Fruit fly (Drosophila melanogaster) whole organism, wandering third instar larva: ENCODE data around the gene CG18259.
A peak's percentile ranks its signal among the peaks of the same experiment; 100 is the strongest.

ENCODE experiments used
- Abd-B ChIP-seq: fragments of >200 bp; optimal IDR thresholded peaks from 2 replicates; lab custom pipeline; 2017; ENCODE audit warnings: missing biosample characterization, missing genetic modification characterization
- CG9705 ChIP-seq: fragments of 200-800 bp; sonication (Bioruptor generic); optimal IDR thresholded peaks from 2 replicates; lab custom pipeline; 2018; ENCODE audit warnings: missing biosample characterization, mild to moderate bottlenecking, missing genetic modification characterization
- Dfd ChIP-seq: fragments of >200 bp; optimal IDR thresholded peaks from 2 replicates; lab custom pipeline; 2017; ENCODE audit warnings: missing biosample characterization, missing genetic modification characterization
- Dif ChIP-seq: fragments of 200-275, 200-300 bp; sonication (Bioruptor generic); optimal IDR thresholded peaks from 2 replicates; lab custom pipeline; 2018; ENCODE audit warnings: missing biosample characterization, missing genetic modification characterization; ENCODE audit not compliant: partially characterized antibody
- GATAd ChIP-seq: sonication (Bioruptor generic); optimal IDR thresholded peaks from 2 replicates; lab custom pipeline; 2016; ENCODE audit warnings: missing biosample characterization, missing genetic modification characterization
- HLH106 ChIP-seq: fragments of 200-800 bp; optimal IDR thresholded peaks from 3 replicates; lab custom pipeline; 2019; ENCODE audit warnings: missing biosample characterization, mild to moderate bottlenecking, missing genetic modification characterization, moderate library complexity
- Hnf4 ChIP-seq: fragments of 200-800 bp; sonication (Bioruptor generic); optimal IDR thresholded peaks from 2 replicates; lab custom pipeline; 2016; ENCODE audit warnings: missing biosample characterization, mild to moderate bottlenecking, missing genetic modification characterization
- Hr78 ChIP-seq: fragments of >200 bp; optimal IDR thresholded peaks from 2 replicates; lab custom pipeline; 2017; ENCODE audit warnings: missing biosample characterization, missing genetic modification characterization
- Hr83 ChIP-seq: fragments of 200-300 bp; sonication (Bioruptor generic); optimal IDR thresholded peaks from 2 replicates; lab custom pipeline; 2016; ENCODE audit warnings: missing biosample characterization, mild to moderate bottlenecking, missing genetic modification characterization, moderate library complexity; ENCODE audit not compliant: poor library complexity, severe bottlenecking
- Jra ChIP-seq: sonication (Bioruptor generic); optimal IDR thresholded peaks from 2 replicates; lab custom pipeline; 2016; ENCODE audit warnings: missing biosample characterization, missing genetic modification characterization
- Mio ChIP-seq: sonication (Bioruptor generic); optimal IDR thresholded peaks from 2 replicates; lab custom pipeline; 2016; ENCODE audit warnings: missing biosample characterization, missing genetic modification characterization
- Myc ChIP-seq: fragments of >200 bp; optimal IDR thresholded peaks from 2 replicates; lab custom pipeline; 2017
- N ChIP-seq: fragments of >200 bp; optimal IDR thresholded peaks from 2 replicates; lab custom pipeline; 2018; ENCODE audit warnings: missing biosample characterization, missing external identifiers, missing genetic modification characterization
- OdsH ChIP-seq: fragments of 200-800 bp; sonication (Bioruptor generic); optimal IDR thresholded peaks from 2 replicates; lab custom pipeline; 2016; ENCODE audit warnings: missing biosample characterization, mild to moderate bottlenecking, missing genetic modification characterization
- Rel ChIP-seq, 2 experiments: fragments of 200-800 bp; sonication (Bioruptor generic) in 1 of 2; optimal IDR thresholded peaks; 2 replicates in 1 of 2; 3 replicates in 1 of 2; lab custom pipeline; 2016 to 2019; ENCODE audit warnings: mild to moderate bottlenecking in 2 of 2, missing biosample characterization in 2 of 2, missing genetic modification characterization in 2 of 2, moderate library complexity in 1 of 2
- Sp1 ChIP-seq: fragments of 200-800 bp; sonication (Bioruptor generic); optimal IDR thresholded peaks from 3 replicates; lab custom pipeline; 2019; ENCODE audit warnings: missing biosample characterization, mild to moderate bottlenecking, missing genetic modification characterization, moderate library complexity
- Vsx2 ChIP-seq: fragments of 200-300, 225-300 bp; sonication (Bioruptor generic); optimal IDR thresholded peaks from 2 replicates; lab custom pipeline; 2018; ENCODE audit warnings: missing biosample characterization, missing genetic modification characterization; ENCODE audit not compliant: partially characterized antibody
- br ChIP-seq: fragments of 200-800 bp; sonication (Bioruptor generic); optimal IDR thresholded peaks from 2 replicates; lab custom pipeline; 2016; ENCODE audit warnings: missing biosample characterization, missing genetic modification characterization
- brk ChIP-seq: fragments of 200-800 bp; sonication (Bioruptor generic); optimal IDR thresholded peaks from 2 replicates; lab custom pipeline; 2016; ENCODE audit warnings: missing biosample characterization, mild to moderate bottlenecking, missing genetic modification characterization
- dl ChIP-seq, 2 experiments: fragments of 175-275, 200-275 bp in 1 of 2; fragments of 200-275 bp in 1 of 2; sonication (Bioruptor generic); optimal IDR thresholded peaks; lab custom pipeline; 2018; ENCODE audit warnings: mild to moderate bottlenecking in 2 of 2, missing biosample characterization in 2 of 2, missing genetic modification characterization in 2 of 2, moderate library complexity in 2 of 2; ENCODE audit not compliant: partially characterized antibody in 2 of 2, insufficient read depth in 1 of 2
- dmrt93B ChIP-seq: fragments of 200-800 bp; sonication (Bioruptor generic); optimal IDR thresholded peaks from 2 replicates; lab custom pipeline; 2018; ENCODE audit warnings: missing biosample characterization, mild to moderate bottlenecking, missing genetic modification characterization
- dsf ChIP-seq: sonication (Bioruptor generic); optimal IDR thresholded peaks from 2 replicates; lab custom pipeline; 2016; ENCODE audit warnings: missing biosample characterization, missing genetic modification characterization, borderline replicate concordance
- ey ChIP-seq: fragments of 200-800 bp; sonication (Bioruptor generic); optimal IDR thresholded peaks from 2 replicates; lab custom pipeline; 2016; ENCODE audit warnings: missing biosample characterization, missing genetic modification characterization
- foxo ChIP-seq, 2 experiments: fragments of 200-800 bp; sonication (Bioruptor generic); optimal IDR thresholded peaks; 2 replicates in 1 of 2; 3 replicates in 1 of 2; lab custom pipeline; 2016 to 2017; ENCODE audit warnings: missing biosample characterization in 2 of 2, missing genetic modification characterization in 2 of 2
- fru ChIP-seq: fragments of 200-800 bp; sonication (Bioruptor generic); optimal IDR thresholded peaks from 3 replicates; lab custom pipeline; 2016; ENCODE audit warnings: missing biosample characterization, mild to moderate bottlenecking, missing genetic modification characterization
- h ChIP-seq: fragments of 200-800 bp; sonication (Bioruptor generic); optimal IDR thresholded peaks from 3 replicates; lab custom pipeline; 2016; ENCODE audit warnings: missing biosample characterization, mild to moderate bottlenecking, missing genetic modification characterization
- jim ChIP-seq: fragments of 175-275, 200-325 bp; sonication (Bioruptor generic); optimal IDR thresholded peaks from 2 replicates; lab custom pipeline; 2016; ENCODE audit warnings: missing biosample characterization, mild to moderate bottlenecking, missing genetic modification characterization
- lola ChIP-seq: fragments of >200 bp; optimal IDR thresholded peaks from 2 replicates; lab custom pipeline; 2017; ENCODE audit warnings: missing biosample characterization, missing genetic modification characterization
- pan ChIP-seq: fragments of >200 bp; optimal IDR thresholded peaks from 2 replicates; lab custom pipeline; 2017
- psq ChIP-seq: fragments of 200-800 bp; sonication (Bioruptor generic); optimal IDR thresholded peaks from 3 replicates; lab custom pipeline; 2017; ENCODE audit warnings: missing biosample characterization, mild to moderate bottlenecking, missing genetic modification characterization, moderate library complexity
- rgr ChIP-seq: fragments of 200-800 bp; sonication (Bioruptor generic); optimal IDR thresholded peaks from 3 replicates; lab custom pipeline; 2016; ENCODE audit warnings: missing biosample characterization, mild to moderate bottlenecking, missing genetic modification characterization
- sage ChIP-seq: fragments of 200-800 bp; sonication (Bioruptor generic); optimal IDR thresholded peaks from 2 replicates; lab custom pipeline; 2016; ENCODE audit warnings: missing biosample characterization, mild to moderate bottlenecking, missing genetic modification characterization
- sv ChIP-seq: fragments of 200-800 bp; sonication (Bioruptor generic); optimal IDR thresholded peaks from 3 replicates; lab custom pipeline; 2016; ENCODE audit warnings: missing biosample characterization, missing genetic modification characterization
- usp ChIP-seq: fragments of >200 bp; optimal IDR thresholded peaks from 2 replicates; lab custom pipeline; 2017; ENCODE audit warnings: missing biosample characterization, missing genetic modification characterization
- woc ChIP-seq: sonication (Bioruptor generic); optimal IDR thresholded peaks from 2 replicates; lab custom pipeline; 2016; ENCODE audit warnings: missing biosample characterization, mild to moderate bottlenecking, missing genetic modification characterization

The CG18259 gene

DNA sequence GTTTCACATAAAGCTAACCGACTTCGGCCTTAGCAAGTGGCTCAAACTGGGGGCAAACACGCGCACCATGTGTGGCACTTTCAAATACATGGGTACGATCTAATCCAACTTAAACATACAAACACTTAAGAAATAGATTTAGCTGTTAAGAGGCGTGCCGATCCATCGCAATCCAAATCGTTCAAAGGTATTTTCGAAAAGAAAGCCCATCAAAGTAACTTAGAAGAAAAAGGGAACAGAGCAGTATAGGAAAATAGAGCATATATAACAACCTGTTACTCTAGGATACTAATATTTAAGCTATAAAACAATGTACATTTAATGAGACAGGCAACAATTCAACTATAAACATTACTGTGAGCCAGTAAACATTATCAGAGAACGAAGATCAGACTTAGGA, 8.1 kb upstream of the CG18259 start, which contains the start of gene Atg101:
Atg101 (plus strand) TSS at position 301 of the 400 bp plus-strand sequence.
- TF ChIP-seq sage (GFP tag; lab: Kevin White, UChicago) = no peak
- TF ChIP-seq fru (GFP tag; lab: Kevin White, UChicago) = no peak

DNA sequence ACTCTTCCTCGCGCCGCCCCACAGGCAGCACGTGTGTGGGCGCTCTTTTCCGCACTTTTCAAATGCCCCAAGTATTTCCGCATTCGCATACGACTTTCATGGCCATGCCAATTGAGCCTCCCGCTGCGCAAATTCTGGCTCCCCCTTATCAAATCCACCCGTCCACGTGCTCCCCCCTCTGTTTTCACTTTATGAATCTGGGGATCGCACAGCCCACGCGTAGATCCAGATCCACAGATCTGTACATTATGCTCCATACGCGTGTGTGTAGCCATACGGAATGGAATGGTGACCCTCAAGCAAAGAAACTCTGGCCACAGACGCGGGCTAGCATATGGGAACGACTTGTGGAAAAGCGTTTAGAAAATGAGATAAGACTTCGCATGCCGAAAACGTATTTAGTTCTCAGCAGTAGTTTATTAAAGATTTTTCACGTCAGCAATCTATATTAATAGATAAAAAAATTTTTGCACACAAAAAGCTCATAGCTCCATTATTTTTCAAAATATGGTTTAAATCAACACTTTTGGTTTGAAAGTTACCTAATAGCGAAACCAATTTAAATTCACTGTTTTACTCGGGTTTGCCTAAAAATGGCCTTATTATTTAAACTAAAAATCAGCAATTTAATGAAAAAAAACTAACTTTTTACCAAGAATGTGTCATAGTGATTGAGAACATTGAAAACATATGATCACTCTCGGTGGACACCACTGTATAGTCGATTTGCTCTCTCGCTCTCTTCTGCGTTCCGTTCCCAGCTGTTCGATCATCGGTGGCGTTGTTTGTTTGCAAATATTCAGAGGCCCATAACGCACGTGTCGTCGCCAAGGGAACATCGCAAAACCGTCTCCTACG, 6.3 kb upstream of the CG18259 start:
- TF ChIP-seq fru (GFP tag; lab: Kevin White, UChicago) (peak; percentile 68), woc (GFP tag; lab: Kevin White, UChicago) (peak; percentile 59), Mio (GFP tag; lab: Kevin White, UChicago) (no peak), Dif (GFP tag; lab: Kevin White, UChicago) (no peak), N (GFP tag; lab: Kevin White, UChicago) (no peak), dl (GFP tag; optimal IDR thresholded peaks at IDR 0.05; lab: Kevin White, UChicago; ENCODE audit: insufficient read depth in 1 of 2, partially characterized antibody in 2 of 2) (no peak), CG9705 (GFP tag; lab: Kevin White, UChicago) (no peak), Hr78 (GFP tag; lab: Kevin White, UChicago) (no peak), lola (GFP tag; lab: Kevin White, UChicago) (no peak), br (GFP tag; lab: Kevin White, UChicago) (peak; percentile 59), Rel (GFP tag; optimal IDR thresholded peaks at IDR 0.05; lab: Kevin White, UChicago) (no peak), Rel (tag; optimal IDR thresholded peaks at IDR 0.05; lab: Kevin White, UChicago) (peak; percentile 13), brk (GFP tag; lab: Kevin White, UChicago) (no peak), GATAd (GFP tag; lab: Kevin White, UChicago) (no peak), foxo (GFP tag; optimal IDR thresholded peaks at IDR 0.05; lab: Kevin White, UChicago) (peak in 1 of 2 experiments; percentile 29), Abd-B (GFP tag; lab: Kevin White, UChicago) (no peak), Myc (lab: Kevin White, UChicago) (no peak), rgr (peak; percentile 50), sv (peak; percentile 52), Sp1 (GFP tag; lab: Kevin White, UChicago) (peak; percentile 43), dsf (no peak), sage (GFP tag; lab: Kevin White, UChicago) (no peak), dmrt93B (GFP tag; lab: Kevin White, UChicago) (peak; percentile 12), usp (GFP tag; lab: Kevin White, UChicago) (no peak), ey (GFP tag; lab: Kevin White, UChicago) (peak; percentile 55), Jra (GFP tag; lab: Kevin White, UChicago) (peak; percentile 29), h (GFP tag; lab: Kevin White, UChicago) (peak; percentile 27), psq (GFP tag; lab: Kevin White, UChicago) (peak; percentile 53), Hnf4 (GFP tag; lab: Kevin White, UChicago) (peak; percentile 27), jim (no peak), HLH106 (tag; lab: Kevin White, UChicago) (peak; percentile 14), OdsH (peak; percentile 42), Hr83 (GFP tag; lab: Kevin White, UChicago) (no peak)

DNA sequence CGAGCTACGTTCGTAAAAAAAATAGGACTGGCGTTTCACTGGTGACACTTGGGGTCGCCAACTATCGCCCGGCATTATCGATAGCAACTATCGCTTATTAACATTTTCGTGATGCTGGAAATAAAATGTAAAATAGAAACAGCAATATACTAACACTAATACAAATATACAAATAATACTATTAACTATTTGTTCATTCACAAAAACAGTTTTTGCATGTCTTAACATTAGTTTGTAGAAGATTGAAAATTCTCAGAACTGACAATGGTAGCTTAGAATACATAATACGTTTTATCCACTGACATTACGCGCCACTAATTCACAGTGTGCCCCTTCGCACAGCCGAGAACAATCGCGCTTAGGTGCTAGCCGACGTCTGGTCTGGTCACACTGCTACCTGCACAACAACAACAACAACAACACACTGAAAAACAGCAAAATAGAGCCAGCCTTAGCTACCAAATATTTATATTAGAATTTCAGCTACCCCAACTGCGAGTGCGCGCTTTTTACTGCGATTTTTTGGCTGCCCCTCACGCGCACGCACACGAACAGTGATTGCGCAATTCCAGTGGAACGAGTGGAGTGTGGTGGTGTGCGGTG, 5.0 kb upstream of the CG18259 start, which contains the start of the genes CG6961 and S6KL:
CG6961 (minus strand) TSS at position 68 of the 603 bp plus-strand sequence.
S6KL (plus strand) TSS at position 322 of the 603 bp plus-strand sequence.
- TF ChIP-seq woc (GFP tag; lab: Kevin White, UChicago) = peak; percentile 10
- TF ChIP-seq Rel (GFP tag; optimal IDR thresholded peaks at IDR 0.05; lab: Kevin White, UChicago) = no peak
- peak; percentile 14 for TF ChIP-seq Rel (tag; optimal IDR thresholded peaks at IDR 0.05; lab: Kevin White, UChicago)
- no peak for TF ChIP-seq Dfd (GFP tag; lab: Kevin White, UChicago)
- TF ChIP-seq dmrt93B (GFP tag; lab: Kevin White, UChicago) = no peak
- no peak for TF ChIP-seq Jra (GFP tag; lab: Kevin White, UChicago)
- peak; percentile 7 for TF ChIP-seq HLH106 (tag; lab: Kevin White, UChicago)
- TF ChIP-seq Hr78 (GFP tag; lab: Kevin White, UChicago) = peak; percentile 67
- no peak for TF ChIP-seq CG9705 (GFP tag; lab: Kevin White, UChicago)
- peak; percentile 39 for TF ChIP-seq Abd-B (GFP tag; lab: Kevin White, UChicago)
- TF ChIP-seq h (GFP tag; lab: Kevin White, UChicago) = peak; percentile 10
- no peak for TF ChIP-seq Mio (GFP tag; lab: Kevin White, UChicago)
- no peak for TF ChIP-seq Vsx2 (GFP tag; lab: Kevin White, UChicago)
- TF ChIP-seq N (GFP tag; lab: Kevin White, UChicago) = peak; percentile 95
- TF ChIP-seq pan = no peak
